Worm (Caenorhabditis elegans) whole organism, L4 larva: ENCODE data around the gene acs-4.
A peak's percentile ranks its signal among the peaks of the same experiment; 100 is the strongest.

Experiments
- F37D6.2 ChIP-seq: sonication (generic microtip); optimal IDR thresholded peaks from 2 replicates; lab custom pipeline; 2016; ENCODE audit warnings: mild to moderate bottlenecking, missing genetic modification characterization, missing compliant biosample characterization
- R02D3.7 ChIP-seq: fragments of 150-350 bp; sonication (generic microtip); optimal IDR thresholded peaks from 3 replicates; lab custom pipeline; 2014; ENCODE audit warnings: missing biosample characterization, missing genetic modification characterization
- T26A8.4 ChIP-seq: fragments of 200-800 bp; sonication (Bioruptor generic); IDR thresholded peaks from 2 replicates; pipeline ENCODE4 v1.3.6; 2022; ENCODE audit warnings: missing genetic modification characterization, missing compliant biosample characterization
- ZK337.2 ChIP-seq: fragments of 200-800 bp; sonication (Bioruptor generic); IDR thresholded peaks from 2 replicates; pipeline ENCODE4 v1.3.6; 2022; ENCODE audit warnings: missing genetic modification reagents, missing genetic modification characterization, missing compliant biosample characterization
- aly-2 ChIP-seq: sonication (generic microtip); optimal IDR thresholded peaks from 2 replicates; lab custom pipeline; 2018; ENCODE audit warnings: missing biosample characterization, missing genetic modification characterization
- arid-1 ChIP-seq: fragments of 200-800 bp; sonication (Bioruptor generic); conservative IDR thresholded peaks from 2 replicates; pipeline ENCODE4 v1.3.6; 2022; ENCODE audit warnings: missing genetic modification reagents, missing genetic modification characterization, missing compliant biosample characterization
- ceh-28 ChIP-seq: fragments of 150-350 bp; optimal IDR thresholded peaks from 2 replicates; lab custom pipeline; 2014; ENCODE audit warnings: missing biosample characterization, missing genetic modification reagents, missing genetic modification characterization
- ceh-44 ChIP-seq: fragments of 200-800 bp; sonication (Bioruptor generic); IDR thresholded peaks from 2 replicates; pipeline ENCODE4 v1.3.6; 2022; ENCODE audit warnings: missing genetic modification reagents, missing genetic modification characterization, missing compliant biosample characterization
- ces-1 ChIP-seq: fragments of 150-350 bp; sonication (generic microtip); optimal IDR thresholded peaks from 4 replicates; lab custom pipeline; 2014; ENCODE audit warnings: missing biosample characterization, missing genetic modification reagents, missing genetic modification characterization
- ctbp-1 ChIP-seq: fragments of 200-800 bp; sonication (Bioruptor generic); IDR thresholded peaks from 2 replicates; pipeline ENCODE4 v1.3.6; 2022; ENCODE audit warnings: missing genetic modification reagents, missing genetic modification characterization, missing compliant biosample characterization
- daf-16 ChIP-seq, 3 experiments: sonication (generic microtip); optimal IDR thresholded peaks; 2 replicates each; lab custom pipeline; 2016 to 2017; ENCODE audit warnings: missing genetic modification characterization in 3 of 3, missing genetic modification reagents in 3 of 3, mild to moderate bottlenecking in 2 of 3, missing compliant biosample characterization in 2 of 3, missing biosample characterization in 1 of 3, moderate library complexity in 1 of 3
- daf-8 ChIP-seq: fragments of 200-800 bp; sonication (Bioruptor generic); IDR thresholded peaks from 2 replicates; pipeline ENCODE4 v1.3.6; 2022; ENCODE audit warnings: missing genetic modification characterization, missing compliant biosample characterization
- dpl-1 ChIP-seq: fragments of 150-350 bp; optimal IDR thresholded peaks from 2 replicates; lab custom pipeline; 2014; ENCODE audit warnings: missing biosample characterization, missing genetic modification reagents, missing genetic modification characterization
- duxl-1 ChIP-seq: sonication (generic microtip); optimal IDR thresholded peaks from 2 replicates; lab custom pipeline; 2016; ENCODE audit warnings: mild to moderate bottlenecking, missing genetic modification characterization, moderate library complexity, missing compliant biosample characterization; ENCODE audit not compliant: poor library complexity
- dve-1 ChIP-seq: sonication (generic microtip); optimal IDR thresholded peaks from 2 replicates; lab custom pipeline; 2017; ENCODE audit warnings: antibody characterized with exemption, mild to moderate bottlenecking, missing genetic modification characterization, missing compliant biosample characterization; ENCODE audit not compliant: insufficient read depth
- egl-43 ChIP-seq: fragments of 200-800 bp; sonication (Bioruptor generic); IDR thresholded peaks from 2 replicates; pipeline ENCODE4 v1.3.6; 2022; ENCODE audit warnings: missing genetic modification reagents, missing genetic modification characterization, missing compliant biosample characterization
- fkh-10 ChIP-seq: fragments of 150-350 bp; optimal IDR thresholded peaks from 2 replicates; lab custom pipeline; 2014; ENCODE audit warnings: missing biosample characterization, missing genetic modification reagents, missing genetic modification characterization
- fos-1 ChIP-seq: fragments of 150-350 bp; optimal IDR thresholded peaks from 2 replicates; lab custom pipeline; 2014; ENCODE audit warnings: missing biosample characterization, missing genetic modification characterization
- hlh-11 ChIP-seq: fragments of 200-800 bp; sonication (Bioruptor generic); optimal IDR thresholded peaks from 2 replicates; lab custom pipeline; 2018; ENCODE audit warnings: mild to moderate bottlenecking, missing genetic modification characterization, missing compliant biosample characterization
- hlh-30 ChIP-seq: sonication (generic microtip); optimal IDR thresholded peaks from 2 replicates; lab custom pipeline; 2017; ENCODE audit warnings: antibody characterized with exemption, mild to moderate bottlenecking, missing genetic modification characterization, missing compliant biosample characterization; ENCODE audit not compliant: insufficient read depth
- hmg-1.1 ChIP-seq: fragments of 200-800 bp; sonication (Bioruptor generic); IDR thresholded peaks from 2 replicates; pipeline ENCODE4 v1.3.6; 2022; ENCODE audit warnings: missing genetic modification reagents, missing genetic modification characterization, missing compliant biosample characterization
- jun-1 ChIP-seq: fragments of 150-350 bp; optimal IDR thresholded peaks from 2 replicates; lab custom pipeline; 2014; ENCODE audit warnings: missing biosample characterization, missing genetic modification reagents, missing genetic modification characterization
- lin-29 ChIP-seq: fragments of 200-800 bp; sonication (Bioruptor generic); IDR thresholded peaks from 2 replicates; pipeline ENCODE4 v1.3.6; 2022; ENCODE audit warnings: missing genetic modification reagents, missing genetic modification characterization, missing compliant biosample characterization
- lin-39 ChIP-seq: fragments of 150-350 bp; optimal IDR thresholded peaks from 2 replicates; lab custom pipeline; 2014; ENCODE audit warnings: missing biosample characterization, missing genetic modification reagents, missing genetic modification characterization
- mdt-29 ChIP-seq: fragments of 200-800 bp; sonication (Bioruptor generic); IDR thresholded peaks from 2 replicates; pipeline ENCODE4 v1.3.6; 2022; ENCODE audit warnings: missing genetic modification reagents, missing genetic modification characterization, missing compliant biosample characterization
- mep-1 ChIP-seq: fragments of 150-350 bp; sonication (generic microtip); optimal IDR thresholded peaks from 3 replicates; lab custom pipeline; 2014; ENCODE audit warnings: missing biosample characterization, missing genetic modification characterization
- mes-2 ChIP-seq: sonication (generic microtip); optimal IDR thresholded peaks from 2 replicates; lab custom pipeline; 2016; ENCODE audit warnings: missing genotype, mild to moderate bottlenecking, missing genetic modification characterization, missing compliant biosample characterization; ENCODE audit not compliant: poor library complexity, severe bottlenecking
- mxl-2 ChIP-seq: fragments of 200-800 bp; sonication (Bioruptor generic); conservative IDR thresholded peaks from 2 replicates; pipeline ENCODE4 v1.3.6; 2022; ENCODE audit warnings: missing genetic modification reagents, missing genetic modification characterization, missing compliant biosample characterization
- nhr-102 ChIP-seq: sonication (generic microtip); optimal IDR thresholded peaks from 2 replicates; lab custom pipeline; 2016; ENCODE audit warnings: mild to moderate bottlenecking, missing genetic modification characterization, moderate library complexity, missing compliant biosample characterization
- nhr-11 ChIP-seq: fragments of 150-350 bp; optimal IDR thresholded peaks from 2 replicates; lab custom pipeline; 2014; ENCODE audit warnings: missing biosample characterization, missing genetic modification characterization
- nhr-25 ChIP-seq: sonication (generic microtip); optimal IDR thresholded peaks from 2 replicates; lab custom pipeline; 2017; ENCODE audit warnings: missing genetic modification characterization, mild to moderate bottlenecking, missing compliant biosample characterization, antibody characterized with exemption, moderate library complexity, borderline replicate concordance; ENCODE audit not compliant: insufficient read depth
- nhr-42 ChIP-seq: fragments of 200-800 bp; sonication (Bioruptor generic); IDR thresholded peaks from 2 replicates; pipeline ENCODE4 v1.3.6; 2022; ENCODE audit warnings: missing genetic modification characterization, missing compliant biosample characterization
- nhr-48 ChIP-seq: sonication (generic microtip); optimal IDR thresholded peaks from 2 replicates; lab custom pipeline; 2016; ENCODE audit warnings: mild to moderate bottlenecking, missing genetic modification characterization, missing compliant biosample characterization
- nhr-6 ChIP-seq: fragments of 150-350 bp; optimal IDR thresholded peaks from 2 replicates; lab custom pipeline; 2014; ENCODE audit warnings: missing biosample characterization, missing genetic modification characterization
- nhr-76 ChIP-seq: fragments of 150-350 bp; optimal IDR thresholded peaks from 2 replicates; lab custom pipeline; 2014; ENCODE audit warnings: missing biosample characterization, missing genetic modification characterization
- php-3 ChIP-seq: fragments of 200-800 bp; sonication (Bioruptor generic); IDR thresholded peaks from 2 replicates; pipeline ENCODE4 v1.3.6; 2022; ENCODE audit warnings: missing genetic modification reagents, missing genetic modification characterization, missing compliant biosample characterization
- saeg-2 ChIP-seq: fragments of 200-800 bp; sonication (Bioruptor generic); IDR thresholded peaks from 2 replicates; pipeline ENCODE4 v1.3.6; 2022; ENCODE audit warnings: missing genetic modification reagents, missing genetic modification characterization, missing compliant biosample characterization
- sdz-12 ChIP-seq: fragments of 200-800 bp; sonication (Bioruptor generic); optimal IDR thresholded peaks from 2 replicates; lab custom pipeline; 2018; ENCODE audit warnings: mild to moderate bottlenecking, missing genetic modification characterization, missing compliant biosample characterization
- set-16 ChIP-seq: fragments of 200-800 bp; sonication (Bioruptor generic); IDR thresholded peaks from 2 replicates; pipeline ENCODE4 v1.3.6; 2022; ENCODE audit warnings: missing genetic modification reagents, missing genetic modification characterization, missing compliant biosample characterization
- skn-1 ChIP-seq: fragments of 150-350 bp; optimal IDR thresholded peaks from 2 replicates; lab custom pipeline; 2014; ENCODE audit warnings: missing biosample characterization, missing genetic modification characterization
- snpc-1.2 ChIP-seq: fragments of 200-800 bp; sonication (Bioruptor generic); IDR thresholded peaks from 2 replicates; pipeline ENCODE4 v1.3.6; 2022; ENCODE audit warnings: missing genetic modification reagents, missing genetic modification characterization, missing compliant biosample characterization
- snpc-4 ChIP-seq: fragments of 150-350 bp; optimal IDR thresholded peaks from 2 replicates; lab custom pipeline; 2014; ENCODE audit warnings: missing biosample characterization, missing genetic modification characterization
- spr-1 ChIP-seq: sonication (generic microtip); optimal IDR thresholded peaks from 2 replicates; lab custom pipeline; 2016; ENCODE audit warnings: mild to moderate bottlenecking, missing genetic modification characterization, missing compliant biosample characterization
- spr-3 ChIP-seq: fragments of 200-800 bp; sonication (Bioruptor generic); optimal IDR thresholded peaks from 2 replicates; lab custom pipeline; 2018; ENCODE audit warnings: mild to moderate bottlenecking, missing genetic modification characterization, missing compliant biosample characterization
- tag-97 ChIP-seq: fragments of 200-800 bp; sonication (Bioruptor generic); IDR thresholded peaks from 2 replicates; pipeline ENCODE4 v1.3.6; 2022; ENCODE audit warnings: missing genetic modification characterization, missing compliant biosample characterization
- tra-1 ChIP-seq: fragments of 200-800 bp; sonication (Bioruptor generic); IDR thresholded peaks from 2 replicates; pipeline ENCODE4 v1.3.6; 2022; ENCODE audit warnings: missing genetic modification reagents, missing genetic modification characterization, missing compliant biosample characterization
- unc-130 ChIP-seq: sonication (generic microtip); optimal IDR thresholded peaks from 2 replicates; lab custom pipeline; 2016; ENCODE audit warnings: missing genetic modification reagents, missing genetic modification characterization, missing compliant biosample characterization
- zag-1 ChIP-seq: fragments of 150-350 bp; optimal IDR thresholded peaks from 2 replicates; lab custom pipeline; 2014; ENCODE audit warnings: missing biosample characterization, missing genetic modification characterization
- zfp-2 ChIP-seq: sonication (generic microtip); optimal IDR thresholded peaks from 2 replicates; lab custom pipeline; 2016; ENCODE audit warnings: mild to moderate bottlenecking, missing genetic modification characterization, missing compliant biosample characterization
- ztf-11 ChIP-seq: fragments of 150-350 bp; optimal IDR thresholded peaks from 2 replicates; lab custom pipeline; 2014; ENCODE audit warnings: missing biosample characterization, missing genetic modification characterization

The acs-4 gene

ce11 chrIII:7153747-7154238 is 13.8 kb upstream of the acs-4 start, which contains the start of gene ogt-1 (continued):
- TF ChIP-seq hlh-30 (peak; percentile 88), nhr-11 (tag; lab: Kevin White, UChicago) (peak; percentile 47), php-3 (GFP tag; lab: Robert Waterston, UW) (0 out of 2 replicates have a peak, but pooled peaks have one; percentile 36), ztf-11 (tag; lab: Kevin White, UChicago) (no peak), ceh-28 (tag; lab: Kevin White, UChicago) (peak; percentile 32), dve-1 (peak; percentile 89), daf-16 (GFP tag; optimal IDR thresholded peaks at IDR 0.05; lab: Kevin White, UChicago) (peak in 1 of 2 experiments; percentile 24), daf-16 (tag; optimal IDR thresholded peaks at IDR 0.05; lab: Kevin White, UChicago) (peak; percentile 82), dpl-1 (peak; percentile 61), saeg-2 (GFP tag; lab: Robert Waterston, UW) (0 out of 2 replicates have a peak, but pooled peaks have one; percentile 37), mdt-29 (GFP tag; lab: Robert Waterston, UW) (no peak), daf-8 (no peak), lin-39 (tag; lab: Kevin White, UChicago) (no peak), sdz-12 (GFP tag; lab: Kevin White, UChicago) (no peak), fkh-10 (no peak), nhr-102 (peak; percentile 34), spr-1 (peak; percentile 33), nhr-76 (tag; lab: Kevin White, UChicago) (peak; percentile 25), tra-1 (peak; percentile 62; the same call in 1 of the 2 replicates), snpc-1.2 (GFP tag; lab: Robert Waterston, UW) (no peak), R02D3.7 (tag; lab: Kevin White, UChicago) (no peak), ces-1 (peak; percentile 58), jun-1 (tag; lab: Kevin White, UChicago) (peak; percentile 65), nhr-42 (GFP tag; lab: Robert Waterston, UW) (no peak), lin-29 (GFP tag; lab: Robert Waterston, UW) (no peak), nhr-48 (peak; percentile 75), arid-1 (GFP tag; lab: Robert Waterston, UW) (peak; percentile 57), skn-1 (tag; lab: Kevin White, UChicago) (no peak), fos-1 (no peak), snpc-4 (no peak), set-16 (GFP tag; lab: Robert Waterston, UW) (no peak), hlh-11 (peak; percentile 89), T26A8.4 (GFP tag; lab: Robert Waterston, UW) (peak; percentile 80), egl-43 (GFP tag; lab: Robert Waterston, UW) (no peak), zag-1 (tag; lab: Kevin White, UChicago) (no peak), mep-1 (tag; lab: Kevin White, UChicago) (peak; percentile 88), aly-2 (no peak), nhr-6 (tag; lab: Kevin White, UChicago) (peak; percentile 92), nhr-25 (peak; percentile 35), unc-130 (GFP tag; lab: Kevin White, UChicago) (no peak), zfp-2 (tag; lab: Kevin White, UChicago) (no peak), ctbp-1 (GFP tag; lab: Robert Waterston, UW) (peak; percentile 84), ceh-44 (no peak), F37D6.2 (tag; lab: Kevin White, UChicago) (peak; percentile 40), spr-3 (GFP tag; lab: Kevin White, UChicago) (peak; percentile 24), tag-97 (GFP tag; lab: Robert Waterston, UW) (no peak), duxl-1 (tag; lab: Kevin White, UChicago) (peak; percentile 80), hmg-1.1 (peak; percentile 82), mxl-2 (GFP tag; lab: Robert Waterston, UW) (no peak), mes-2 (tag; lab: Kevin White, UChicago) (peak; percentile 81), ZK337.2 (GFP tag; lab: Robert Waterston, UW) (no peak)
